Fruit fly (Drosophila melanogaster) whole organism, prepupa: ENCODE results near the gene CG5255.

Source experiments
- CG1621 ChIP-seq: fragments of 200-800 bp; sonication (Bioruptor generic); optimal IDR thresholded peaks from 3 replicates; lab custom pipeline; 2018; ENCODE audit warnings: missing biosample characterization, mild to moderate bottlenecking, missing genetic modification characterization
- CG4318 ChIP-seq: fragments of 200-800 bp; sonication (Bioruptor generic); optimal IDR thresholded peaks from 3 replicates; lab custom pipeline; 2017; ENCODE audit warnings: missing biosample characterization, mild to moderate bottlenecking, missing genetic modification characterization
- CG6854 ChIP-seq: fragments of 200-800 bp; sonication (Bioruptor generic); optimal IDR thresholded peaks from 2 replicates; lab custom pipeline; 2017; ENCODE audit warnings: missing biosample characterization, mild to moderate bottlenecking, missing genetic modification characterization
- acj6 ChIP-seq: fragments of 200-800 bp; sonication (Bioruptor generic); optimal IDR thresholded peaks from 3 replicates; lab custom pipeline; 2016; ENCODE audit warnings: missing biosample characterization, missing genetic modification characterization

- TF ChIP-seq CG6854, result no peak
- no peak for TF ChIP-seq CG1621 (tag; lab: Kevin White, UChicago)
- no peak for TF ChIP-seq acj6 (GFP tag; lab: Kevin White, UChicago)
- no peak for TF ChIP-seq CG4318 (GFP tag; lab: Kevin White, UChicago)
Measured at dm6 chr3R:17116231-17116630, 21.5 kb upstream of the CG5255 start.
